Fruit fly (Drosophila melanogaster): ENCODE results near the gene mRpL12.

- TF ChIP-seq Gug (GFP tag; IDR thresholded peaks at IDR 0.05) (no peak), net (GFP tag; optimal IDR thresholded peaks at IDR 0.05) (no peak), salr (GFP tag; optimal IDR thresholded peaks at IDR 0.05) (no peak), CG8119 (GFP tag; IDR thresholded peaks at IDR 0.05) (no peak), CG11762 (GFP tag; optimal IDR thresholded peaks at IDR 0.05; ENCODE audit: insufficient read depth) (no peak), Hr4 (GFP tag; optimal IDR thresholded peaks at IDR 0.05) (no peak), achi (GFP tag; optimal IDR thresholded peaks at IDR 0.05) (no peak), dsx (GFP tag; optimal IDR thresholded peaks at IDR 0.05; ENCODE audit: poor library complexity, severe bottlenecking) (no peak), Met (GFP tag; optimal IDR thresholded peaks at IDR 0.05) (no peak), lz (GFP tag; optimal IDR thresholded peaks at IDR 0.05) (no peak), Sox15 (GFP tag; optimal IDR thresholded peaks at IDR 0.05) (no peak), acj6 (GFP tag; optimal IDR thresholded peaks at IDR 0.05) (no peak), esn (GFP tag; optimal IDR thresholded peaks at IDR 0.05) (no peak)
These were observed 2.0 kb downstream of the mRpL12 start, which contains the start of gene CG13313 for dm6 chr3L:8958557-8958956.
